Fruit fly (Drosophila melanogaster) whole organism, wandering third instar larva: Measurements from ENCODE around the gene Gr93d.
A peak's percentile ranks its signal among the peaks of the same experiment; 100 is the strongest.

Source experiments
- Abd-B ChIP-seq: fragments of >200 bp; optimal IDR thresholded peaks from 2 replicates; lab custom pipeline; 2017; ENCODE audit warnings: missing biosample characterization, missing genetic modification characterization
- CG32264 ChIP-seq: fragments of 200-800 bp; sonication (Bioruptor generic); optimal IDR thresholded peaks from 2 replicates; lab custom pipeline; 2016; ENCODE audit warnings: missing biosample characterization, missing genetic modification characterization
- CG9705 ChIP-seq: fragments of 200-800 bp; sonication (Bioruptor generic); optimal IDR thresholded peaks from 2 replicates; lab custom pipeline; 2018; ENCODE audit warnings: missing biosample characterization, mild to moderate bottlenecking, missing genetic modification characterization
- Dfd ChIP-seq: fragments of >200 bp; optimal IDR thresholded peaks from 2 replicates; lab custom pipeline; 2017; ENCODE audit warnings: missing biosample characterization, missing genetic modification characterization
- Dif ChIP-seq: fragments of 200-275, 200-300 bp; sonication (Bioruptor generic); optimal IDR thresholded peaks from 2 replicates; lab custom pipeline; 2018; ENCODE audit warnings: missing biosample characterization, missing genetic modification characterization; ENCODE audit not compliant: partially characterized antibody
- GATAd ChIP-seq: sonication (Bioruptor generic); optimal IDR thresholded peaks from 2 replicates; lab custom pipeline; 2016; ENCODE audit warnings: missing biosample characterization, missing genetic modification characterization
- HLH106 ChIP-seq: fragments of 200-800 bp; optimal IDR thresholded peaks from 3 replicates; lab custom pipeline; 2019; ENCODE audit warnings: missing biosample characterization, mild to moderate bottlenecking, missing genetic modification characterization, moderate library complexity
- Hnf4 ChIP-seq: fragments of 200-800 bp; sonication (Bioruptor generic); optimal IDR thresholded peaks from 2 replicates; lab custom pipeline; 2016; ENCODE audit warnings: missing biosample characterization, mild to moderate bottlenecking, missing genetic modification characterization
- Hr78 ChIP-seq: fragments of >200 bp; optimal IDR thresholded peaks from 2 replicates; lab custom pipeline; 2017; ENCODE audit warnings: missing biosample characterization, missing genetic modification characterization
- Jra ChIP-seq: sonication (Bioruptor generic); optimal IDR thresholded peaks from 2 replicates; lab custom pipeline; 2016; ENCODE audit warnings: missing biosample characterization, missing genetic modification characterization
- Mio ChIP-seq: sonication (Bioruptor generic); optimal IDR thresholded peaks from 2 replicates; lab custom pipeline; 2016; ENCODE audit warnings: missing biosample characterization, missing genetic modification characterization
- Myc ChIP-seq: fragments of >200 bp; optimal IDR thresholded peaks from 2 replicates; lab custom pipeline; 2017
- N ChIP-seq: fragments of >200 bp; optimal IDR thresholded peaks from 2 replicates; lab custom pipeline; 2018; ENCODE audit warnings: missing biosample characterization, missing external identifiers, missing genetic modification characterization
- OdsH ChIP-seq: fragments of 200-800 bp; sonication (Bioruptor generic); optimal IDR thresholded peaks from 2 replicates; lab custom pipeline; 2016; ENCODE audit warnings: missing biosample characterization, mild to moderate bottlenecking, missing genetic modification characterization
- Rel ChIP-seq, 2 experiments: fragments of 200-800 bp; sonication (Bioruptor generic) in 1 of 2; optimal IDR thresholded peaks; 2 replicates in 1 of 2; 3 replicates in 1 of 2; lab custom pipeline; 2016 to 2019; ENCODE audit warnings: mild to moderate bottlenecking in 2 of 2, missing biosample characterization in 2 of 2, missing genetic modification characterization in 2 of 2, moderate library complexity in 1 of 2
- Sp1 ChIP-seq: fragments of 200-800 bp; sonication (Bioruptor generic); optimal IDR thresholded peaks from 3 replicates; lab custom pipeline; 2019; ENCODE audit warnings: missing biosample characterization, mild to moderate bottlenecking, missing genetic modification characterization, moderate library complexity
- Vsx2 ChIP-seq: fragments of 200-300, 225-300 bp; sonication (Bioruptor generic); optimal IDR thresholded peaks from 2 replicates; lab custom pipeline; 2018; ENCODE audit warnings: missing biosample characterization, missing genetic modification characterization; ENCODE audit not compliant: partially characterized antibody
- br ChIP-seq: fragments of 200-800 bp; sonication (Bioruptor generic); optimal IDR thresholded peaks from 2 replicates; lab custom pipeline; 2016; ENCODE audit warnings: missing biosample characterization, missing genetic modification characterization
- brk ChIP-seq: fragments of 200-800 bp; sonication (Bioruptor generic); optimal IDR thresholded peaks from 2 replicates; lab custom pipeline; 2016; ENCODE audit warnings: missing biosample characterization, mild to moderate bottlenecking, missing genetic modification characterization
- dl ChIP-seq, 2 experiments: fragments of 175-275, 200-275 bp in 1 of 2; fragments of 200-275 bp in 1 of 2; sonication (Bioruptor generic); optimal IDR thresholded peaks; lab custom pipeline; 2018; ENCODE audit warnings: mild to moderate bottlenecking in 2 of 2, missing biosample characterization in 2 of 2, missing genetic modification characterization in 2 of 2, moderate library complexity in 2 of 2; ENCODE audit not compliant: partially characterized antibody in 2 of 2, insufficient read depth in 1 of 2
- dmrt93B ChIP-seq: fragments of 200-800 bp; sonication (Bioruptor generic); optimal IDR thresholded peaks from 2 replicates; lab custom pipeline; 2018; ENCODE audit warnings: missing biosample characterization, mild to moderate bottlenecking, missing genetic modification characterization
- ey ChIP-seq: fragments of 200-800 bp; sonication (Bioruptor generic); optimal IDR thresholded peaks from 2 replicates; lab custom pipeline; 2016; ENCODE audit warnings: missing biosample characterization, missing genetic modification characterization
- foxo ChIP-seq, 2 experiments: fragments of 200-800 bp; sonication (Bioruptor generic); optimal IDR thresholded peaks; 2 replicates in 1 of 2; 3 replicates in 1 of 2; lab custom pipeline; 2016 to 2017; ENCODE audit warnings: missing biosample characterization in 2 of 2, missing genetic modification characterization in 2 of 2
- fru ChIP-seq: fragments of 200-800 bp; sonication (Bioruptor generic); optimal IDR thresholded peaks from 3 replicates; lab custom pipeline; 2016; ENCODE audit warnings: missing biosample characterization, mild to moderate bottlenecking, missing genetic modification characterization
- h ChIP-seq: fragments of 200-800 bp; sonication (Bioruptor generic); optimal IDR thresholded peaks from 3 replicates; lab custom pipeline; 2016; ENCODE audit warnings: missing biosample characterization, mild to moderate bottlenecking, missing genetic modification characterization
- jim ChIP-seq: fragments of 175-275, 200-325 bp; sonication (Bioruptor generic); optimal IDR thresholded peaks from 2 replicates; lab custom pipeline; 2016; ENCODE audit warnings: missing biosample characterization, mild to moderate bottlenecking, missing genetic modification characterization
- lola ChIP-seq: fragments of >200 bp; optimal IDR thresholded peaks from 2 replicates; lab custom pipeline; 2017; ENCODE audit warnings: missing biosample characterization, missing genetic modification characterization
- pan ChIP-seq: fragments of >200 bp; optimal IDR thresholded peaks from 2 replicates; lab custom pipeline; 2017
- sage ChIP-seq: fragments of 200-800 bp; sonication (Bioruptor generic); optimal IDR thresholded peaks from 2 replicates; lab custom pipeline; 2016; ENCODE audit warnings: missing biosample characterization, mild to moderate bottlenecking, missing genetic modification characterization
- tai ChIP-seq: sonication (Bioruptor generic); optimal IDR thresholded peaks from 2 replicates; lab custom pipeline; 2016; ENCODE audit warnings: missing biosample characterization, missing genetic modification characterization
- usp ChIP-seq: fragments of >200 bp; optimal IDR thresholded peaks from 2 replicates; lab custom pipeline; 2017; ENCODE audit warnings: missing biosample characterization, missing genetic modification characterization
- woc ChIP-seq: sonication (Bioruptor generic); optimal IDR thresholded peaks from 2 replicates; lab custom pipeline; 2016; ENCODE audit warnings: missing biosample characterization, mild to moderate bottlenecking, missing genetic modification characterization

Gr93d gene

DNA sequence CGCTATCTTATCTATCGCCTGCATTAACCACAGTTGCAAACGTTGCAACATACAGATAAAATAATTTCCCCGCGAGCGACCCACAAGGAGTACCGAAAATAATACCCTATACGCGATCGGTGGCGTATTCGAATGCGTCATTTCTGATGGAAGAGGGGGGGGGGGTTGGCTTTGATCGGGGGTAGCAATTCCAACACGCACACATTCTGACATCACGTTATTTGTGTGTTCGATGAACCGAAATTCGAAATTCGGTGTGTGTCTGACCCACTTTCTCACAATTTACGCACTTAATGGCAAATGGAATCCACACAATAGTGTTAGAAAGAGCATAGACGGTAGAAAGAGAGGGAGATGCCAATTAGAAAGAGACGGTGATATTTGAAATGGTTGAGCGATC, 9.8 kb downstream of the Gr93d start:
- TF ChIP-seq Rel (GFP tag; optimal IDR thresholded peaks at IDR 0.05; lab: Kevin White, UChicago) (no peak), Rel (tag; optimal IDR thresholded peaks at IDR 0.05; lab: Kevin White, UChicago) (peak; percentile 50), Hr78 (GFP tag; lab: Kevin White, UChicago) (no peak)

dm6 chr3R:21836201-21836504, 10.3 kb downstream of the Gr93d start:
- TF ChIP-seq sage (GFP tag; lab: Kevin White, UChicago) (no peak), Dfd (no peak), tai (GFP tag; lab: Kevin White, UChicago) (peak; percentile 21), foxo (GFP tag; optimal IDR thresholded peaks at IDR 0.05; lab: Kevin White, UChicago) (peak in 1 of 2 experiments; percentile 20), woc (GFP tag; lab: Kevin White, UChicago) (peak; percentile 17), brk (GFP tag; lab: Kevin White, UChicago) (no peak), fru (GFP tag; lab: Kevin White, UChicago) (peak; percentile 19), Hnf4 (GFP tag; lab: Kevin White, UChicago) (no peak), ey (GFP tag; lab: Kevin White, UChicago) (peak; percentile 26)

- TF ChIP-seq foxo (GFP tag; optimal IDR thresholded peaks at IDR 0.05; lab: Kevin White, UChicago) (no peak), Vsx2 (GFP tag; lab: Kevin White, UChicago) (no peak), jim (GFP tag; lab: Kevin White, UChicago) (peak; percentile 66), Dfd (peak; percentile 40)
Observed at dm6 chr3R:21835388-21836200, 10.9 kb downstream of the Gr93d start.

DNA sequence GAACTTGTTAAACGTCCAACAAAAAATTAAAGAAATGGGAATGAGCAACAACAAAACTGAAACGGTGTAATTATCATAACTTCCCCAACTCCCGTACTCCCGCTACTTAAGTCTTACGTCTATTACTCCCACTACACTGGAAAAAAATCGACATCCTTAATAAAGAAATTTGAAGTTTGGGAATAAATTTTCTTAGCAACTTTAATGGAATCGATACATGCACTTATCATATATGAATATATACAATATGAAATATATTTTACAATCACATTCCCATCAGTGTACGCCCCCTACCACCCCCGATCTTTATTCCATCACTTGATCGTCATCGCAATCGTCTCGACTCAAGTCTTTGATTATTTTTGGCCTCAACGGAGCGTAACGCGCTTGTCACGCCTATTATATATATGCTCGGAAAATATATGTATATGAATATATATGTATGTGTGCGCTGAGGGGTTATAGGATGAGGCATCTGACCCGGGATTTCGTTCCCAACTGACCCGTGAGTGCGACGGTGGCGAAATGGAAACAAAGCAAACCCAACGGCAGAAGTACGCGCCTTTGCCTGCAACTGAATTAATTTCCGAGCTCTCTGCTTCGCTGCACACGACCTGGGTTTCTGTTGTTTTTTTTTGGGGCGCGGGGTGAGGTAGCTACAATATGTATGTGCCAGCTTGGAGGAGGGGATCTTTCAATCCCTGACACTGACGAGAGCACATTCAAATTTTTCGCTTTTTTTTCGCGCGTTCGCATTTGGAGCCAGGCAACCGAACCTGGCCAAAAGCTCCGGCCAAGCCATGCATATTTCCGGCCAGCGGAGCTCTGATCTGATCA, 12.0 kb downstream of the Gr93d start:
- TF ChIP-seq jim (GFP tag; lab: Kevin White, UChicago) = peak; percentile 87
- no peak for TF ChIP-seq Dfd
- TF ChIP-seq h = peak; percentile 1
- TF ChIP-seq fru (GFP tag; lab: Kevin White, UChicago) = peak; percentile 0
- TF ChIP-seq CG32264 (GFP tag; lab: Kevin White, UChicago) = no peak
- TF ChIP-seq br (GFP tag; lab: Kevin White, UChicago) = no peak
- no peak for TF ChIP-seq Sp1 (GFP tag; lab: Kevin White, UChicago)
- TF ChIP-seq Jra (GFP tag; lab: Kevin White, UChicago) = no peak
- peak in 1 of 2 experiments; percentile 38 for TF ChIP-seq foxo (GFP tag; optimal IDR thresholded peaks at IDR 0.05; lab: Kevin White, UChicago)
- TF ChIP-seq OdsH (GFP tag; lab: Kevin White, UChicago) = no peak
- no peak for TF ChIP-seq Rel (GFP tag; optimal IDR thresholded peaks at IDR 0.05; lab: Kevin White, UChicago)
- TF ChIP-seq Rel (tag; optimal IDR thresholded peaks at IDR 0.05; lab: Kevin White, UChicago) = peak; percentile 34
- no peak for TF ChIP-seq CG9705 (GFP tag; lab: Kevin White, UChicago)
- no peak for TF ChIP-seq woc (GFP tag; lab: Kevin White, UChicago)

DNA sequence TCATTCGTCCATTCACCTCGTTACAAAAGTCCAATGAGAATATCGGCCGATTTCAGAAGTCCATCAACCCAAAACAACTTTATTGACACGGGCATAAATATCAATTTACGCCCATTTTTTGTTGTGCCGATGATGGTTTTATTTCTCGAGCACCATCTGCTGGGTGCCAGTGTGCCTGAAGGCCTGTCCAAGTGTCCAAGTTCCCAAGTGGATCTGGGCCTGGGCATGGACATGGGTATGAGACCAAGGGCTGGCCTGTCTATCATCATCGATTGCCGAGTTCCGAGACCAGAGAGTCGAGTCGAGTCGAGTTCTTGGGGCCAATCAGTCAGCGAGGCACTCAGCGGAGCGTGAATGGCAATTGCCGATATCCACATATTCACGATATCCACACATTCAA, 14.3 kb downstream of the Gr93d start, which contains the start of gene Gr93a:
TSS of gene Gr93a (plus strand) at position 301 of the 400 bp plus-strand sequence.
- no peak for TF ChIP-seq woc (GFP tag; lab: Kevin White, UChicago)
- TF ChIP-seq Abd-B (GFP tag; lab: Kevin White, UChicago) = no peak
- TF ChIP-seq dl (GFP tag; optimal IDR thresholded peaks at IDR 0.05; lab: Kevin White, UChicago; ENCODE audit: insufficient read depth in 1 of 2, partially characterized antibody in 2 of 2) = no peak
- no peak for TF ChIP-seq h
- TF ChIP-seq HLH106 = no peak
- TF ChIP-seq foxo (GFP tag; optimal IDR thresholded peaks at IDR 0.05; lab: Kevin White, UChicago) = no peak
- TF ChIP-seq N (GFP tag; lab: Kevin White, UChicago) = no peak
- no peak for TF ChIP-seq CG9705 (GFP tag; lab: Kevin White, UChicago)
- no peak for TF ChIP-seq Sp1 (GFP tag; lab: Kevin White, UChicago)
- TF ChIP-seq lola = no peak

- no peak for TF ChIP-seq Vsx2 (GFP tag; lab: Kevin White, UChicago)
- no peak for TF ChIP-seq tai (GFP tag; lab: Kevin White, UChicago)
- no peak for TF ChIP-seq GATAd (GFP tag; lab: Kevin White, UChicago)
- no peak for TF ChIP-seq usp
- no peak for TF ChIP-seq foxo (GFP tag; optimal IDR thresholded peaks at IDR 0.05; lab: Kevin White, UChicago)
- no peak for TF ChIP-seq Jra (GFP tag; lab: Kevin White, UChicago)
- no peak for TF ChIP-seq Sp1 (GFP tag; lab: Kevin White, UChicago)
- no peak for TF ChIP-seq Dfd
- no peak for TF ChIP-seq N (GFP tag; lab: Kevin White, UChicago)
- no peak for TF ChIP-seq Dif (GFP tag; lab: Kevin White, UChicago)
- TF ChIP-seq jim (GFP tag; lab: Kevin White, UChicago) = no peak
- no peak for TF ChIP-seq dmrt93B (GFP tag; lab: Kevin White, UChicago)
- TF ChIP-seq Mio = no peak
- TF ChIP-seq Myc (lab: Kevin White, UChicago) = no peak
- no peak for TF ChIP-seq CG9705 (GFP tag; lab: Kevin White, UChicago)
- TF ChIP-seq HLH106 = no peak
- no peak for TF ChIP-seq ey (GFP tag; lab: Kevin White, UChicago)
- TF ChIP-seq pan = no peak
Observed at dm6 chr3R:21831040-21831439, 15.4 kb downstream of the Gr93d start.
